Fruit fly (Drosophila melanogaster): ENCODE measurements around the gene CG31816.
A peak's percentile ranks its signal among the peaks of the same experiment; 100 is the strongest.

CG31816 gene

DNA sequence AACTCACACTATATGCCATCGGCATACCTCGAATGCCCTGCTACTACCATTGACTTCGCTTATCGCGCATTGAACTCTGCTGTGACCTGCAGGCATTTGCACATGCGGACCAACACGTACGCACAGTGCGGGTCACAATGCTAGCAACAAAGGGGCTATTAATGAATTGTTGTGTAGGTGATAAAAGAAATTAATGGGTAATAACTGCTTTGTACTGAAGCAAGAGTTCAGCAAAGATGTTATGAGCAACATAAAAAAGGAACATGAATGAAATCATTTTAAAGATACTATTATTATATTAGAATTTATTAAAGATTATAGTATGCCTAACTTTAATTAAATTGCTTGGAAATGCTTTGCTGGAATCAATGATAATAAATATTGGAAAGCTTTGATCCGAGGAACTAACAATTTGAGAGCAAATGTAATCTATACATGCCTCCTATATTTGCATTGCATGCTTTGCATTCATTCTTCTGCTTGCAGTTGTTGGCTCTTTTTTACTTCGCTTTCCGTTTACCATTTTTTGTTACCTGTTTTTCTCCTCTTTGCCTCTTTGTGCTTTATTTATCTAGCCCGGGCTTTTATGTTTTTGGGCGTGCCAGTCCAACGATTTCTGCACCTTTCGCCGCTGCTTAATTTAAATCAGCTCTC lies 39.3 kb upstream of the CG31816 start (continued):
- peak; percentile 31 for TF ChIP-seq CG9139 (GFP tag; optimal IDR thresholded peaks at IDR 0.05)
- peak; percentile 60 for TF ChIP-seq CG6808 (GFP tag; optimal IDR thresholded peaks at IDR 0.05)
- peak; percentile 59 for TF ChIP-seq net (GFP tag; optimal IDR thresholded peaks at IDR 0.05)
- no peak; the same call in 2 of the 3 replicates for TF ChIP-seq CG6163 (GFP tag; IDR thresholded peaks at IDR 0.05)
- no peak for TF ChIP-seq Eip93F (GFP tag; optimal IDR thresholded peaks at IDR 0.05)
- peak; percentile 26 for TF ChIP-seq CG7368 (GFP tag; optimal IDR thresholded peaks at IDR 0.05)
- TF ChIP-seq OdsH (GFP tag; optimal IDR thresholded peaks at IDR 0.05), result peak; percentile 77
- no peak for TF ChIP-seq fd85E (GFP tag; optimal IDR thresholded peaks at IDR 0.05)
- peak; percentile 95 for TF ChIP-seq svp (GFP tag)

dm6 chr2L:16507197-16507596 lies 35.1 kb upstream of the CG31816 start:
- TF ChIP-seq svp (GFP tag) (peak; percentile 80), lz (GFP tag; optimal IDR thresholded peaks at IDR 0.05) (no peak)

DNA sequence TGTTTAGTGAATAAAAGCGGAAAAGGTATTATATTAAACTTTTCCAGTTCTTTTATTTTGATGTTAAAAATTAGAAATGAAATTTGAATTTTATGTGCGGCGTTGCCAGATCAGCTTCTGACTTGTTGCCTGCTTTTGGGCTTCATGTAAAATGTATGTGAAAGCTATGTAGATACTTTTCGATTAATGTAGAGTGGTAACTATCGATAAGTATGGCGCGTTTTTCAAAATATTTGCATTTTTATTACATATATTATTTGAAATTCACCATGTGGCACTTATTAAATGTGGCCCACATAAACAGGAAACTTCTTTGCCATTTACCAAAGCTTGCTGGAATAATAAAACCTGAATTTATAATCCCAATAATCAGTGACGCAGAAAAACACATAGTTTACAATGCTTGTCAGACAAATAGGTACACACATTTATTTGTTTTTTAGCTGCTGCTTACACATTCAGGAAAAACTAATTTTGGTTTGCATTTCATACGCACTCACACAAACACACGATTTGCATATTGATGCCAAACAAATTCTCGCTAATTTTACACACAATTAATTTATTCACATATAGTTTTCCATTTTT lies 34.6 kb upstream of the CG31816 start:
- TF ChIP-seq CG6276 (GFP tag; optimal IDR thresholded peaks at IDR 0.05) (no peak), CG3032 (tag; optimal IDR thresholded peaks at IDR 0.05) (peak; percentile 4), Eip78C (GFP tag) (peak; percentile 55)

DNA sequence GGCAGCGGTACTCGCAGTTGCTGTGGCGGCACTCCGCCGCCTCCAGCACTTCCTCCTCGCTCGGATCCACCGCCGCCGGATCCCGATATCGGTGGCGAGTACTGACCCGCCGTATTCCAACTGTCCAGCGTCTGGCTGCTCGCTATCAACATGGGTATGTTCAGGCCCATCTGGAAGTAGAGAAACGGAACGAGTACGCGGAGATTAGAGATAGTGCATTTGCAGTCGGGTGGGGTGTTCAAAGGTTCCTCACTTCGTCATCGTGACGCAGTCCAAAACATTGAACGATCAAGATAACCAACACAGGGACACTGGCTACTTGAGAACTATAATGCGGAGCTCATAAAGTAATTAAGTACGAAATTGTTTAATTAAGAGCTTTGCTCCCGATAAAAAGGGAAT lies 31.1 kb upstream of the CG31816 start:
- TF ChIP-seq CG15336 (GFP tag; IDR thresholded peaks at IDR 0.05), result 0 out of 2 replicates have a peak, but pooled peaks have one; percentile 25
- TF ChIP-seq Sox102F (GFP tag; optimal IDR thresholded peaks at IDR 0.05), result no peak
- TF ChIP-seq CG32006 (GFP tag; optimal IDR thresholded peaks at IDR 0.05), result no peak
- peak; percentile 51 for TF ChIP-seq CG6808 (GFP tag; optimal IDR thresholded peaks at IDR 0.05)
- peak; percentile 4 for TF ChIP-seq Hr4 (GFP tag; optimal IDR thresholded peaks at IDR 0.05)
- TF ChIP-seq eg (GFP tag; IDR thresholded peaks at IDR 0.05), result 0 out of 3 replicates have a peak, but pooled peaks have one; percentile 22
- TF ChIP-seq CG9139 (GFP tag; optimal IDR thresholded peaks at IDR 0.05), result peak; percentile 10
- TF ChIP-seq pdm3 (GFP tag; optimal IDR thresholded peaks at IDR 0.05), result no peak
- peak; percentile 35 for TF ChIP-seq CG16779 (tag; optimal IDR thresholded peaks at IDR 0.05)
- TF ChIP-seq CG6163 (GFP tag; IDR thresholded peaks at IDR 0.05), result peak; percentile 47; the same call in 2 of the 3 replicates
- TF ChIP-seq lz (GFP tag; optimal IDR thresholded peaks at IDR 0.05), result no peak
- peak; percentile 15; the same call in 1 of the 2 replicates for TF ChIP-seq Gug (GFP tag; IDR thresholded peaks at IDR 0.05)
- peak; percentile 25 for TF ChIP-seq net (GFP tag; optimal IDR thresholded peaks at IDR 0.05)
- no peak for TF ChIP-seq fkh (GFP tag; optimal IDR thresholded peaks at IDR 0.05)
- TF ChIP-seq svp (GFP tag), result peak; percentile 47
- peak; percentile 29; the same call in 2 of the 3 replicates for TF ChIP-seq CG8119 (GFP tag; IDR thresholded peaks at IDR 0.05)
- TF ChIP-seq CG31627 (GFP tag; optimal IDR thresholded peaks at IDR 0.05), result no peak
- no peak for TF ChIP-seq CG3032 (tag; optimal IDR thresholded peaks at IDR 0.05)
- TF ChIP-seq achi (GFP tag; optimal IDR thresholded peaks at IDR 0.05), result no peak
- peak; percentile 58 to 61 for TF ChIP-seq ss (GFP tag; optimal IDR thresholded peaks at IDR 0.05)
- peak; percentile 15 for TF ChIP-seq Eip78C (GFP tag)
- TF ChIP-seq spab (GFP tag; optimal IDR thresholded peaks at IDR 0.05), result peak; percentile 26
- TF ChIP-seq CG6276 (GFP tag; optimal IDR thresholded peaks at IDR 0.05), result peak; percentile 69
- TF ChIP-seq Hr39 (GFP tag; optimal IDR thresholded peaks at IDR 0.05), result no peak
- no peak for TF ChIP-seq OdsH (GFP tag; optimal IDR thresholded peaks at IDR 0.05)

DNA sequence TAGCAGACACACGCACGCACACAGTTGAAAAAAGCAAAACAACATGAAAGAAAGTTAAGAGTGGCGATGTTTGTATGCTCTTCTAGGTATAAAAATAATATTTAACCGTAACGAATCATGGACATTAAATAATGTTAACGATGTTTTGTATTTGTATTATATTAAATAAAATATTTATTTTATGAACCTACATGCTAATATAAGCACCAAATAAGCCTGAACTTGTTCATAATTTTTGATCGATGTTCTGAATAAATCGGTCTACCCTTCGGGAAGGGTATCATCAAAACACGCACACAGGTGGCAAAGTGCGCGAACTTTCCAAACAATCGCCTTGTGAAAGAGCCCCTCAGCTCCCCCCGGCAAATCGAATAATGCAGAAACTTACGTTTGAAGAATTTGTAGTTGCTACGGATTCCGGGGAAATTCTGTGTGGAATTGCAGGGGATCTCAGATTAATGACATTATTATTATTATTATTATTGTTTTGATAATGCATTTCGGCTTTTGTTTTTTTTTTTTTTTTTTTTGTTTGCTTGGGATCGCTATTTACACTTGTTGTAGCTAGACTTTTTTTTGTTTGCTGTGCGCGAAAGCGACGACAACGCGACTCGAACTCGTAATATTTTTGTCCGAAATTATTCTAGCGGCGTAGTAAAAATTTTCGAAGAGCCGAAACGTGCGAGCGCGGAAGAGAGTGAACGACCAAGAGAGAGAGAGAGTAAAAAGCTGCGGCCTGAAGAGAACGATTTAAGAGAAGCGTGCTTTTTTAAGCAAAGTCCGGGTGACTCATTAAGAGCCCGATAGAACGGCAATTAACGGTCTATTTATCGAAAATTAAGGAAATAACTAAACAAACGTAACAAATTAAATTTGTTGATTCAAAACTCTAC lies 22.5 kb upstream of the CG31816 start:
- TF ChIP-seq CG6854 (GFP tag; optimal IDR thresholded peaks at IDR 0.05) (peak; percentile 45), CG10631 (GFP tag; optimal IDR thresholded peaks at IDR 0.05) (no peak), Met (GFP tag; optimal IDR thresholded peaks at IDR 0.05) (peak; percentile 2), CG11762 (GFP tag; optimal IDR thresholded peaks at IDR 0.05; ENCODE audit: insufficient read depth) (no peak), spab (GFP tag; optimal IDR thresholded peaks at IDR 0.05) (no peak), CG32006 (GFP tag; optimal IDR thresholded peaks at IDR 0.05) (peak; percentile 72), ss (GFP tag; optimal IDR thresholded peaks at IDR 0.05) (peak in 1 of 2 experiments; percentile 36), Blimp-1 (GFP tag; optimal IDR thresholded peaks at IDR 0.05) (no peak), CG11294 (GFP tag; IDR thresholded peaks at IDR 0.05) (no peak), Hr38 (GFP tag; optimal IDR thresholded peaks at IDR 0.05) (no peak), CG11902 (GFP tag; optimal IDR thresholded peaks at IDR 0.05) (no peak), dsx (GFP tag; optimal IDR thresholded peaks at IDR 0.05; ENCODE audit: poor library complexity, severe bottlenecking) (no peak), CG15336 (GFP tag; IDR thresholded peaks at IDR 0.05) (peak; percentile 62), Lpt (GFP tag; optimal IDR thresholded peaks at IDR 0.05) (no peak), Smox (GFP tag; optimal IDR thresholded peaks at IDR 0.05) (no peak), net (GFP tag; optimal IDR thresholded peaks at IDR 0.05) (no peak)
